Fruit fly (Drosophila melanogaster): Measurements from ENCODE around the gene CG33669.

CG33669 gene

dm6 chrX:6361215-6361614 lies 38.7 kb downstream of the CG33669 start:
- TF ChIP-seq Hr83 (GFP tag; optimal IDR thresholded peaks at IDR 0.05; ENCODE audit: poor library complexity, severe bottlenecking) (no peak), Mio (GFP tag; optimal IDR thresholded peaks at IDR 0.05) (no peak)

dm6 chrX:6358198-6358597 lies 41.7 kb downstream of the CG33669 start:
- no peak for TF ChIP-seq GATAd (GFP tag; optimal IDR thresholded peaks at IDR 0.05)
- TF ChIP-seq Jra (GFP tag; optimal IDR thresholded peaks at IDR 0.05) = no peak
- TF ChIP-seq Rel (GFP tag; optimal IDR thresholded peaks at IDR 0.05) = no peak
- peak; percentile 99 for TF ChIP-seq Rel (tag; optimal IDR thresholded peaks at IDR 0.05)
- TF ChIP-seq HLH106 (tag; optimal IDR thresholded peaks at IDR 0.05) = no peak

- no peak for TF ChIP-seq lola (GFP tag; optimal IDR thresholded peaks at IDR 0.05)
- no peak for TF ChIP-seq Myc (optimal IDR thresholded peaks at IDR 0.05)
- no peak for TF ChIP-seq usp (GFP tag; optimal IDR thresholded peaks at IDR 0.05)
- no peak for TF ChIP-seq Rel (GFP tag; optimal IDR thresholded peaks at IDR 0.05)
- peak; percentile 35 for TF ChIP-seq Rel (tag; optimal IDR thresholded peaks at IDR 0.05)
- no peak for TF ChIP-seq dsf (GFP tag; optimal IDR thresholded peaks at IDR 0.05; ENCODE audit: borderline replicate concordance)
Observed at dm6 chrX:6357456-6358007, 42.4 kb downstream of the CG33669 start.

dm6 chrX:6356748-6357397 lies 43.0 kb downstream of the CG33669 start:
- TF ChIP-seq fru (GFP tag; optimal IDR thresholded peaks at IDR 0.05) = no peak
- peak; percentile 48 for TF ChIP-seq rgr (GFP tag; optimal IDR thresholded peaks at IDR 0.05)
- no peak for TF ChIP-seq brk (GFP tag; optimal IDR thresholded peaks at IDR 0.05)
- TF ChIP-seq h (GFP tag; optimal IDR thresholded peaks at IDR 0.05) = peak; percentile 33
- TF ChIP-seq HLH106 (tag; optimal IDR thresholded peaks at IDR 0.05) = peak; percentile 25
- peak in 1 of 2 experiments; percentile 29 for TF ChIP-seq foxo (GFP tag; optimal IDR thresholded peaks at IDR 0.05)
- peak; percentile 17 for TF ChIP-seq psq (GFP tag; optimal IDR thresholded peaks at IDR 0.05)

- no peak for TF ChIP-seq pan (optimal IDR thresholded peaks at IDR 0.05)
- TF ChIP-seq foxo (GFP tag; optimal IDR thresholded peaks at IDR 0.05) = no peak
- TF ChIP-seq Rel (GFP tag; optimal IDR thresholded peaks at IDR 0.05) = no peak
- peak; percentile 44 for TF ChIP-seq Rel (tag; optimal IDR thresholded peaks at IDR 0.05)
Observed at dm6 chrX:6355090-6355679, 44.7 kb downstream of the CG33669 start.

dm6 chrX:6354163-6354562 lies 45.7 kb downstream of the CG33669 start:
- TF ChIP-seq Hnf4 (GFP tag; optimal IDR thresholded peaks at IDR 0.05) (no peak), sv (GFP tag; optimal IDR thresholded peaks at IDR 0.05) (no peak), lola (GFP tag; optimal IDR thresholded peaks at IDR 0.05) (no peak), Dfd (GFP tag; optimal IDR thresholded peaks at IDR 0.05) (no peak), dl (GFP tag; optimal IDR thresholded peaks at IDR 0.05; ENCODE audit: insufficient read depth in 1 of 2, partially characterized antibody in 2 of 2) (no peak), CrebA (GFP tag; optimal IDR thresholded peaks at IDR 0.05; ENCODE audit: borderline replicate concordance) (no peak), CG9705 (GFP tag; optimal IDR thresholded peaks at IDR 0.05) (no peak), N (GFP tag; optimal IDR thresholded peaks at IDR 0.05) (no peak), HLH106 (tag; optimal IDR thresholded peaks at IDR 0.05) (no peak)

- peak; percentile 30 for TF ChIP-seq sage (GFP tag; optimal IDR thresholded peaks at IDR 0.05)
- TF ChIP-seq fru (GFP tag; optimal IDR thresholded peaks at IDR 0.05) = peak; percentile 52
- TF ChIP-seq Dif (GFP tag; optimal IDR thresholded peaks at IDR 0.05; ENCODE audit: partially characterized antibody) = no peak
- no peak for TF ChIP-seq Vsx2 (GFP tag; optimal IDR thresholded peaks at IDR 0.05; ENCODE audit: partially characterized antibody)
- peak; percentile 70 for TF ChIP-seq dmrt93B (GFP tag; optimal IDR thresholded peaks at IDR 0.05)
- no peak for TF ChIP-seq lola (GFP tag; optimal IDR thresholded peaks at IDR 0.05)
- no peak for TF ChIP-seq Hr83 (GFP tag; optimal IDR thresholded peaks at IDR 0.05; ENCODE audit: poor library complexity, severe bottlenecking)
- peak; percentile 7 for TF ChIP-seq woc (GFP tag; optimal IDR thresholded peaks at IDR 0.05)
- TF ChIP-seq CrebA (GFP tag; optimal IDR thresholded peaks at IDR 0.05; ENCODE audit: borderline replicate concordance) = no peak
- peak; percentile 77 for TF ChIP-seq rgr (GFP tag; optimal IDR thresholded peaks at IDR 0.05)
- peak; percentile 30 for TF ChIP-seq tai (GFP tag; optimal IDR thresholded peaks at IDR 0.05)
- peak; percentile 70 for TF ChIP-seq psq (GFP tag; optimal IDR thresholded peaks at IDR 0.05)
- TF ChIP-seq CG32264 (GFP tag; optimal IDR thresholded peaks at IDR 0.05) = no peak
- TF ChIP-seq foxo (GFP tag; optimal IDR thresholded peaks at IDR 0.05) = peak in 1 of 2 experiments; percentile 84
- no peak for TF ChIP-seq jim (GFP tag; optimal IDR thresholded peaks at IDR 0.05)
- TF ChIP-seq HLH106 (tag; optimal IDR thresholded peaks at IDR 0.05) = peak; percentile 83
- no peak for TF ChIP-seq dl (GFP tag; optimal IDR thresholded peaks at IDR 0.05; ENCODE audit: insufficient read depth in 1 of 2, partially characterized antibody in 2 of 2)
- TF ChIP-seq ey (GFP tag; optimal IDR thresholded peaks at IDR 0.05) = peak; percentile 36
- TF ChIP-seq Jra (GFP tag; optimal IDR thresholded peaks at IDR 0.05) = no peak
- TF ChIP-seq Hnf4 (GFP tag; optimal IDR thresholded peaks at IDR 0.05) = peak; percentile 40
- peak; percentile 45 for TF ChIP-seq CG9705 (GFP tag; optimal IDR thresholded peaks at IDR 0.05)
- no peak for TF ChIP-seq Rel (GFP tag; optimal IDR thresholded peaks at IDR 0.05)
- TF ChIP-seq Rel (tag; optimal IDR thresholded peaks at IDR 0.05) = peak; percentile 31
- no peak for TF ChIP-seq GATAd (GFP tag; optimal IDR thresholded peaks at IDR 0.05)
Observed at dm6 chrX:6353613-6353986, 46.3 kb downstream of the CG33669 start.
